Worm (Caenorhabditis elegans): Measurements from ENCODE around the gene C27F2.4.

ce11 chrIII:5004621-5005020, 44.5 kb upstream of the C27F2.4 start, which contains the start of gene R144.6:
- TF ChIP-seq nfya-1 (tag; optimal IDR thresholded peaks at IDR 0.05) (no peak), lin-11 (tag; optimal IDR thresholded peaks at IDR 0.05) (no peak), sox-4 (tag; optimal IDR thresholded peaks at IDR 0.05) (no peak), C08G9.2 (tag; optimal IDR thresholded peaks at IDR 0.05) (no peak), T23F11.4 (GFP tag; optimal IDR thresholded peaks at IDR 0.05) (no peak), madf-2 (tag; optimal IDR thresholded peaks at IDR 0.05) (no peak), dmd-4 (tag; optimal IDR thresholded peaks at IDR 0.05; ENCODE audit: borderline replicate concordance) (no peak), ref-2 (tag; optimal IDR thresholded peaks at IDR 0.05) (no peak), nhr-232 (tag; optimal IDR thresholded peaks at IDR 0.05) (no peak)

Data from whole organism, late embryonic.